Worm (Caenorhabditis elegans) whole organism, early embryonic: ENCODE results near the gene aakb-2.

Experiments used
- B0310.2 ChIP-seq: sonication (generic microtip); optimal IDR thresholded peaks from 2 replicates; lab custom pipeline; 2016; ENCODE audit warnings: mild to moderate bottlenecking, missing genetic modification characterization, missing compliant biosample characterization
- ama-1 ChIP-seq: fragments of 150-350 bp; optimal IDR thresholded peaks from 2 replicates; lab custom pipeline; 2014

- TF ChIP-seq B0310.2 (tag; lab: Kevin White, UChicago), result no peak
- TF ChIP-seq ama-1, result no peak
Observed at ce11 chrIII:11267372-11267771, 30.4 kb downstream of the aakb-2 start.
